Worm (Caenorhabditis elegans) whole organism, L1 larva: ENCODE data around the gene C07A12.18.

Source experiments
- C04F5.9 ChIP-seq: sonication (generic microtip); optimal IDR thresholded peaks from 2 replicates; lab custom pipeline; 2016; ENCODE audit warnings: missing genetic modification characterization, missing compliant biosample characterization
- C34B4.2 ChIP-seq: sonication (generic microtip); optimal IDR thresholded peaks from 2 replicates; lab custom pipeline; 2017; ENCODE audit warnings: mild to moderate bottlenecking, missing genetic modification characterization, missing compliant biosample characterization
- F16B12.6 ChIP-seq: fragments of 150-350 bp; optimal IDR thresholded peaks from 2 replicates; lab custom pipeline; 2014; ENCODE audit warnings: missing biosample characterization, missing genetic modification characterization
- Y116A8C.19 ChIP-seq: sonication (generic microtip); optimal IDR thresholded peaks from 2 replicates; lab custom pipeline; 2016; ENCODE audit warnings: missing compliant biosample characterization, missing genetic modification characterization, borderline replicate concordance
- aha-1 ChIP-seq: fragments of 150-350 bp; optimal IDR thresholded peaks from 2 replicates; lab custom pipeline; 2014; ENCODE audit warnings: missing biosample characterization, missing genetic modification characterization
- aly-2 ChIP-seq: fragments of 150-350 bp; optimal IDR thresholded peaks from 2 replicates; lab custom pipeline; 2014; ENCODE audit warnings: missing biosample characterization, missing genetic modification characterization
- ceh-8 ChIP-seq: fragments of 200-800 bp; sonication (Bioruptor generic); optimal IDR thresholded peaks from 2 replicates; lab custom pipeline; 2018; ENCODE audit warnings: mild to moderate bottlenecking, missing genetic modification characterization, moderate library complexity, missing compliant biosample characterization
- ceh-90 ChIP-seq: sonication (generic microtip); optimal IDR thresholded peaks from 2 replicates; lab custom pipeline; 2016; ENCODE audit warnings: missing genetic modification characterization, missing compliant biosample characterization
- dpl-1 ChIP-seq, 3 experiments: fragments of 150-350 bp in 2 of 3; sonication (generic microtip) in 1 of 3; optimal IDR thresholded peaks; 2 replicates each; lab custom pipeline; 2014 to 2017; ENCODE audit warnings: missing biosample characterization in 3 of 3, missing genetic modification characterization in 3 of 3, missing genetic modification reagents in 3 of 3
- dsc-1 ChIP-seq: sonication (generic microtip); optimal IDR thresholded peaks from 2 replicates; lab custom pipeline; 2016; ENCODE audit warnings: mild to moderate bottlenecking, missing genetic modification characterization, missing compliant biosample characterization
- elt-3 ChIP-seq, 6 experiments: fragments of 150-350 bp in 1 of 6; sonication (generic microtip); optimal IDR thresholded peaks; 2 replicates each; lab custom pipeline; 2017 to 2018; ENCODE audit warnings: missing biosample characterization in 6 of 6, missing genetic modification characterization in 6 of 6, inconsistent platforms in 1 of 6
- ets-5 ChIP-seq: fragments of 200-800 bp; sonication (Bioruptor generic); IDR thresholded peaks from 2 replicates; pipeline ENCODE4 v1.3.6; 2022; ENCODE audit warnings: missing genetic modification characterization, missing compliant biosample characterization
- fkh-10 ChIP-seq: sonication (generic microtip); optimal IDR thresholded peaks from 2 replicates; lab custom pipeline; 2017; ENCODE audit warnings: missing biosample characterization, missing genetic modification reagents, missing genetic modification characterization
- fkh-4 ChIP-seq: sonication (generic microtip); optimal IDR thresholded peaks from 2 replicates; lab custom pipeline; 2016; ENCODE audit warnings: missing compliant biosample characterization, missing genetic modification characterization, borderline replicate concordance
- fkh-8 ChIP-seq: sonication (generic microtip); optimal IDR thresholded peaks from 2 replicates; lab custom pipeline; 2016; ENCODE audit warnings: mild to moderate bottlenecking, missing genetic modification characterization, missing compliant biosample characterization
- hpl-2 ChIP-seq: fragments of 150-350 bp; optimal IDR thresholded peaks from 2 replicates; lab custom pipeline; 2014; ENCODE audit warnings: missing biosample characterization, missing genetic modification reagents, missing genetic modification characterization
- irx-1 ChIP-seq: sonication (generic microtip); optimal IDR thresholded peaks from 2 replicates; lab custom pipeline; 2016; ENCODE audit warnings: missing genetic modification characterization, missing compliant biosample characterization
- isw-1 ChIP-seq: fragments of 200-800 bp; sonication (Bioruptor generic); IDR thresholded peaks from 2 replicates; pipeline ENCODE4 v1.3.6; 2022; ENCODE audit warnings: missing genetic modification characterization, missing compliant biosample characterization
- jun-1 ChIP-seq: fragments of 150-350 bp; optimal IDR thresholded peaks from 2 replicates; lab custom pipeline; 2014; ENCODE audit warnings: missing biosample characterization, missing genetic modification reagents, missing genetic modification characterization
- lin-13 ChIP-seq: fragments of 150-350 bp; optimal IDR thresholded peaks from 2 replicates; lab custom pipeline; 2014; ENCODE audit warnings: missing biosample characterization, missing genetic modification reagents, missing genetic modification characterization
- lin-15B ChIP-seq: fragments of 150-350 bp; sonication (generic microtip); optimal IDR thresholded peaks from 3 replicates; lab custom pipeline; 2014; ENCODE audit warnings: missing biosample characterization, missing genetic modification characterization
- lin-35 ChIP-seq, 2 experiments: fragments of 150-350 bp; optimal IDR thresholded peaks; 2 replicates each; lab custom pipeline; 2014; ENCODE audit warnings: missing biosample characterization in 2 of 2, missing genetic modification characterization in 2 of 2, missing genetic modification reagents in 2 of 2
- lin-39 ChIP-seq: fragments of 150-350 bp; optimal IDR thresholded peaks from 2 replicates; lab custom pipeline; 2014; ENCODE audit warnings: missing biosample characterization, missing genetic modification reagents, missing genetic modification characterization
- mdl-1 ChIP-seq, 2 experiments: fragments of 150-350 bp; optimal IDR thresholded peaks; 2 replicates each; lab custom pipeline; 2014 to 2017; ENCODE audit warnings: missing biosample characterization in 2 of 2, missing genetic modification characterization in 2 of 2, inconsistent platforms in 1 of 2
- mep-1 ChIP-seq: fragments of 150-350 bp; optimal IDR thresholded peaks from 2 replicates; lab custom pipeline; 2014; ENCODE audit warnings: missing biosample characterization, missing genetic modification characterization
- nhr-11 ChIP-seq: fragments of 150-350 bp; optimal IDR thresholded peaks from 2 replicates; lab custom pipeline; 2014; ENCODE audit warnings: missing biosample characterization, missing genetic modification characterization
- nhr-19 ChIP-seq: fragments of 200-800 bp; sonication (Bioruptor generic); conservative IDR thresholded peaks from 2 replicates; pipeline ENCODE4 v1.3.6; 2022; ENCODE audit warnings: missing genetic modification characterization, missing compliant biosample characterization
- nhr-20 ChIP-seq: sonication (generic microtip); optimal IDR thresholded peaks from 2 replicates; lab custom pipeline; 2016; ENCODE audit warnings: mild to moderate bottlenecking, missing genetic modification characterization, missing compliant biosample characterization
- nhr-28 ChIP-seq: fragments of 150-350 bp; optimal IDR thresholded peaks from 2 replicates; lab custom pipeline; 2014; ENCODE audit warnings: missing biosample characterization, missing genetic modification characterization
- nhr-71 ChIP-seq: sonication (generic microtip); optimal IDR thresholded peaks from 2 replicates; lab custom pipeline; 2016; ENCODE audit warnings: mild to moderate bottlenecking, missing genetic modification characterization, moderate library complexity, missing compliant biosample characterization
- nhr-85 ChIP-seq: sonication (generic microtip); peaks from one replicate; lab custom pipeline; 2016; ENCODE audit warnings: missing genetic modification characterization, inconsistent platforms, missing compliant biosample characterization
- nhr-90 ChIP-seq: sonication (generic microtip); optimal IDR thresholded peaks from 2 replicates; lab custom pipeline; 2016; ENCODE audit warnings: mild to moderate bottlenecking, missing genetic modification characterization, missing compliant biosample characterization; ENCODE audit not compliant: poor library complexity
- pax-3 ChIP-seq: fragments of 200-800 bp; sonication (Bioruptor generic); optimal IDR thresholded peaks from 2 replicates; lab custom pipeline; 2018; ENCODE audit warnings: mild to moderate bottlenecking, missing genetic modification characterization, moderate library complexity, missing compliant biosample characterization
- pqm-1 ChIP-seq: sonication (generic microtip); optimal IDR thresholded peaks from 3 replicates; lab custom pipeline; 2017; ENCODE audit warnings: missing biosample characterization, missing genetic modification characterization
- rnt-1 ChIP-seq: sonication (generic microtip); optimal IDR thresholded peaks from 2 replicates; lab custom pipeline; 2016; ENCODE audit warnings: mild to moderate bottlenecking, missing genetic modification characterization, moderate library complexity, missing compliant biosample characterization
- skn-1 ChIP-seq: fragments of 150-350 bp; optimal IDR thresholded peaks from 2 replicates; lab custom pipeline; 2014; ENCODE audit warnings: missing biosample characterization, missing genetic modification characterization
- snu-23 ChIP-seq: sonication (generic microtip); optimal IDR thresholded peaks from 2 replicates; lab custom pipeline; 2016; ENCODE audit warnings: missing genetic modification characterization, missing compliant biosample characterization
- sptf-1 ChIP-seq: fragments of 150-350 bp; optimal IDR thresholded peaks from 2 replicates; lab custom pipeline; 2014; ENCODE audit warnings: missing biosample characterization, missing genetic modification characterization
- tlp-1 ChIP-seq: fragments of 150-350 bp; optimal IDR thresholded peaks from 2 replicates; lab custom pipeline; 2014; ENCODE audit warnings: missing biosample characterization, missing genetic modification characterization
- unc-98 ChIP-seq: fragments of 200-800 bp; sonication (Bioruptor generic); IDR thresholded peaks from 2 replicates; pipeline ENCODE4 v1.3.6; 2022; ENCODE audit warnings: missing genetic modification characterization, missing compliant biosample characterization
- xbp-1 ChIP-seq: sonication (generic microtip); optimal IDR thresholded peaks from 2 replicates; lab custom pipeline; 2016; ENCODE audit warnings: missing genetic modification characterization, missing compliant biosample characterization
- zag-1 ChIP-seq: fragments of 150-350 bp; optimal IDR thresholded peaks from 2 replicates; lab custom pipeline; 2014; ENCODE audit warnings: missing biosample characterization, missing genetic modification characterization
- zip-4 ChIP-seq: fragments of 200-800 bp; sonication (Bioruptor generic); optimal IDR thresholded peaks from 2 replicates; lab custom pipeline; 2018; ENCODE audit warnings: mild to moderate bottlenecking, missing genetic modification characterization, moderate library complexity, missing compliant biosample characterization
- ztf-11 ChIP-seq, 2 experiments: sonication (generic microtip); optimal IDR thresholded peaks; 2 replicates each; lab custom pipeline; 2016 to 2017; ENCODE audit warnings: missing genetic modification characterization in 2 of 2, missing biosample characterization in 1 of 2, missing compliant biosample characterization in 1 of 2

Gene C07A12.18

ce11 chrX:4587934-4588333 is 38.2 kb upstream of the C07A12.18 start (continued):
- TF ChIP-seq lin-39 (peak; percentile 5), ztf-11 (tag; optimal IDR thresholded peaks at IDR 0.05; lab: Kevin White, UChicago) (no peak), nhr-20 (tag; lab: Kevin White, UChicago) (peak; percentile 53), tlp-1 (tag; lab: Kevin White, UChicago) (no peak), sptf-1 (tag; lab: Kevin White, UChicago) (no peak), lin-15B (tag; lab: Kevin White, UChicago) (no peak), nhr-28 (tag; lab: Kevin White, UChicago) (no peak), nhr-71 (tag; lab: Kevin White, UChicago) (peak; percentile 60), lin-13 (GFP tag; lab: Kevin White, UChicago) (peak; percentile 45), nhr-90 (peak; percentile 4), rnt-1 (tag; lab: Kevin White, UChicago) (peak; percentile 45), xbp-1 (tag; lab: Kevin White, UChicago) (peak; percentile 66), ets-5 (GFP tag; lab: Robert Waterston, UW) (no peak), zag-1 (tag; lab: Kevin White, UChicago) (no peak), lin-35 (GFP tag; optimal IDR thresholded peaks at IDR 0.05; lab: Kevin White, UChicago) (peak; percentile 10 to 60), fkh-8 (tag; lab: Kevin White, UChicago) (no peak), pqm-1 (tag; lab: Kevin White, UChicago) (no peak), C04F5.9 (tag; lab: Kevin White, UChicago) (no peak), isw-1 (GFP tag; lab: Robert Waterston, UW) (no peak), dpl-1 (GFP tag; optimal IDR thresholded peaks at IDR 0.05; lab: Kevin White, UChicago) (peak; percentile 38 to 61 (median 55)), snu-23 (GFP tag; lab: Kevin White, UChicago) (peak; percentile 73), aha-1 (tag; lab: Kevin White, UChicago) (no peak), nhr-19 (GFP tag; lab: Robert Waterston, UW) (no peak; the same call in 1 of the 2 replicates), irx-1 (tag; lab: Kevin White, UChicago) (peak; percentile 44), skn-1 (tag; lab: Kevin White, UChicago) (no peak), mep-1 (tag; lab: Kevin White, UChicago) (peak; percentile 80), jun-1 (tag; lab: Kevin White, UChicago) (peak; percentile 21), F16B12.6 (tag; lab: Kevin White, UChicago) (no peak), nhr-85 (tag; lab: Kevin White, UChicago) (no peak), Y116A8C.19 (tag; lab: Kevin White, UChicago) (no peak), elt-3 (tag; optimal IDR thresholded peaks at IDR 0.05; lab: Kevin White, UChicago) (peak in 1 of 6 experiments; percentile 7), hpl-2 (GFP tag; lab: Kevin White, UChicago) (no peak)

ce11 chrX:4586617-4587016 is 36.9 kb upstream of the C07A12.18 start, which contains the start of gene C05E11.2:
C05E11.2 (plus strand) TSS chrX:4586917.
- TF ChIP-seq fkh-8 (tag; lab: Kevin White, UChicago), result no peak
- TF ChIP-seq Y116A8C.19 (tag; lab: Kevin White, UChicago), result no peak
- no peak for TF ChIP-seq pax-3 (tag; lab: Kevin White, UChicago)
- no peak for TF ChIP-seq ceh-8 (GFP tag; lab: Kevin White, UChicago)
- TF ChIP-seq aly-2 (tag; lab: Kevin White, UChicago), result no peak
- no peak for TF ChIP-seq ceh-90 (tag; lab: Kevin White, UChicago)
- no peak for TF ChIP-seq unc-98 (GFP tag; lab: Robert Waterston, UW)
- TF ChIP-seq lin-15B (tag; lab: Kevin White, UChicago), result no peak
- no peak for TF ChIP-seq C34B4.2 (tag; lab: Kevin White, UChicago)
- TF ChIP-seq mdl-1 (tag; optimal IDR thresholded peaks at IDR 0.05; lab: Kevin White, UChicago), result no peak
- no peak for TF ChIP-seq zip-4 (GFP tag; lab: Kevin White, UChicago)
- no peak for TF ChIP-seq nhr-90
- no peak for TF ChIP-seq nhr-19 (GFP tag; lab: Robert Waterston, UW)
- no peak for TF ChIP-seq nhr-11 (tag; lab: Kevin White, UChicago)
- no peak for TF ChIP-seq fkh-4 (tag; lab: Kevin White, UChicago)
- TF ChIP-seq nhr-28 (tag; lab: Kevin White, UChicago), result no peak
- no peak for TF ChIP-seq fkh-10 (GFP tag; lab: Kevin White, UChicago)
- TF ChIP-seq lin-35 (GFP tag; optimal IDR thresholded peaks at IDR 0.05; lab: Kevin White, UChicago), result no peak
- no peak for TF ChIP-seq dsc-1 (tag; lab: Kevin White, UChicago)
